Worm (Caenorhabditis elegans) whole organism, L1 larva: Measurements from ENCODE around the gene Y66D12A.24.

Source experiments
- aha-1 ChIP-seq: fragments of 150-350 bp; optimal IDR thresholded peaks from 2 replicates; lab custom pipeline; 2014; ENCODE audit warnings: missing biosample characterization, missing genetic modification characterization
- ama-1 ChIP-seq: fragments of 150-350 bp; optimal IDR thresholded peaks from 2 replicates; lab custom pipeline; 2014
- dsc-1 ChIP-seq: sonication (generic microtip); optimal IDR thresholded peaks from 2 replicates; lab custom pipeline; 2016; ENCODE audit warnings: mild to moderate bottlenecking, missing genetic modification characterization, missing compliant biosample characterization
- fkh-4 ChIP-seq: sonication (generic microtip); optimal IDR thresholded peaks from 2 replicates; lab custom pipeline; 2016; ENCODE audit warnings: missing compliant biosample characterization, missing genetic modification characterization, borderline replicate concordance
- lin-39 ChIP-seq: fragments of 150-350 bp; optimal IDR thresholded peaks from 2 replicates; lab custom pipeline; 2014; ENCODE audit warnings: missing biosample characterization, missing genetic modification reagents, missing genetic modification characterization
- mdl-1 ChIP-seq, 2 experiments: fragments of 150-350 bp; optimal IDR thresholded peaks; 2 replicates each; lab custom pipeline; 2014 to 2017; ENCODE audit warnings: missing biosample characterization in 2 of 2, missing genetic modification characterization in 2 of 2, inconsistent platforms in 1 of 2
- nhr-84 ChIP-seq: sonication (generic microtip); optimal IDR thresholded peaks from 2 replicates; lab custom pipeline; 2017; ENCODE audit warnings: missing biosample characterization, missing genetic modification characterization
- snpc-4 ChIP-seq: fragments of 150-350 bp; optimal IDR thresholded peaks from 2 replicates; lab custom pipeline; 2014; ENCODE audit warnings: missing biosample characterization, missing genetic modification characterization

- no peak for TF ChIP-seq dsc-1
- no peak for TF ChIP-seq nhr-84
- no peak for TF ChIP-seq aha-1 (tag; lab: Kevin White, UChicago)
- TF ChIP-seq snpc-4: no peak
- TF ChIP-seq fkh-4 (tag; lab: Kevin White, UChicago): no peak
- no peak for TF ChIP-seq ama-1 (lab: Kevin White, UChicago)
- no peak for TF ChIP-seq lin-39
- no peak for TF ChIP-seq mdl-1 (tag; optimal IDR thresholded peaks at IDR 0.05; lab: Kevin White, UChicago)
Observed at ce11 chrIII:11459041-11459440, 37.6 kb upstream of the Y66D12A.24 start.
